Worm (Caenorhabditis elegans): ENCODE results near the gene F43C11.6.

ce11 chrII:2292549-2292948 lies 49.7 kb upstream of the F43C11.6 start:
- no peak for TF ChIP-seq nhr-237 (tag; optimal IDR thresholded peaks at IDR 0.05)
- TF ChIP-seq elt-3 (tag; optimal IDR thresholded peaks at IDR 0.05), result no peak
- no peak for TF ChIP-seq nhr-12 (tag; optimal IDR thresholded peaks at IDR 0.05)
- no peak for TF ChIP-seq lin-13 (tag; optimal IDR thresholded peaks at IDR 0.05)
- TF ChIP-seq ham-2 (GFP tag; optimal IDR thresholded peaks at IDR 0.05), result no peak
- no peak for TF ChIP-seq elt-1 (tag; optimal IDR thresholded peaks at IDR 0.05; ENCODE audit: borderline replicate concordance, insufficient read depth)
